Fruit fly (Drosophila melanogaster): ENCODE results near the gene Srlp.

Srlp gene

DNA sequence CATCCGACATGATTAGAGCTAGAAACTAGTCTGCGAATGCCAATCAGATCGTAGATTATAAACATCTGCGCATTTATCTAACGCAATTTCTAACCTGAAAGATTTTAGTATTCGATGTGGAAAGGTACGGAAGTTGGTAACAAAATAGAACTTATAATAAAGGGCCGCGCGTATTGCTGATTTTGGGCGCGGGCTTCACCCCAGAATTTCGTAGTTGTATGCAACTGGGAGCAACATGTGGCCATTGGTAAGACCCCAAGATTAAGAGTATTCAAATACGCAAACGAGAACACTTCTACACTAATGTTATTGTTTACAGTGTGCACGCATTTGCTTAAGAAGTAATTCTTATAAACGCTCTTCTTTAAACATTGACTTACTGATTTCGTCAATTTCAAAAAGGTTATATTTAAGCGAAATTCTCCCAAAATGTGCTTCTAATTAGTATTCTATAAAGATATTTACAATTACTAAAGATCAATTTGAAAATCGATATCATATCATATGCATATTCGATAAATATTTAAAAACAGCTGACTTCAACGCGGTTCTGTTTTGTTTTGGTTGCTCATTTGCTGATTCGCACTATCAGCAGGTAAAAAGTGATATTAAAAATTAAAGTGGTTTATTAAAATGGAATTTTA is 26.1 kb downstream of the Srlp start, which contains the start of the genes CG5961 and Polr3C (continued):
- peak; percentile 70 for TF ChIP-seq CG15514 (GFP tag; optimal IDR thresholded peaks at IDR 0.05)
- no peak for TF ChIP-seq CG12744 (GFP tag; optimal IDR thresholded peaks at IDR 0.05)
- no peak for TF ChIP-seq CG6854 (GFP tag; optimal IDR thresholded peaks at IDR 0.05)
- no peak for TF ChIP-seq zf30C (GFP tag; optimal IDR thresholded peaks at IDR 0.05)
- no peak for TF ChIP-seq CG15269 (tag; optimal IDR thresholded peaks at IDR 0.05)
- TF ChIP-seq CG7357 (GFP tag; IDR thresholded peaks at IDR 0.05) = no peak
- TF ChIP-seq sna (GFP tag; IDR thresholded peaks at IDR 0.05; ENCODE audit: partially characterized antibody) = no peak; the same call in 1 of the 2 replicates
- TF ChIP-seq ato (GFP tag; IDR thresholded peaks at IDR 0.05; ENCODE audit: partially characterized antibody) = no peak
- TF ChIP-seq tgo (GFP tag; IDR thresholded peaks at IDR 0.05) = no peak
- no peak for TF ChIP-seq CG12219 (GFP tag; optimal IDR thresholded peaks at IDR 0.05)
- no peak for TF ChIP-seq ranshi (GFP tag; IDR thresholded peaks at IDR 0.05)
- TF ChIP-seq twi (tag; optimal IDR thresholded peaks at IDR 0.05) = no peak
- no peak for TF ChIP-seq run (tag; optimal IDR thresholded peaks at IDR 0.05)
- no peak for TF ChIP-seq vnd (GFP tag; IDR thresholded peaks at IDR 0.05; ENCODE audit: partially characterized antibody)
- no peak for TF ChIP-seq CG10147 (GFP tag; optimal IDR thresholded peaks at IDR 0.05)
- no peak for TF ChIP-seq CG3065 (GFP tag; optimal IDR thresholded peaks at IDR 0.05)
- no peak for TF ChIP-seq Taf1 (GFP tag; IDR thresholded peaks at IDR 0.05)
- TF ChIP-seq Oli (tag; optimal IDR thresholded peaks at IDR 0.05) = no peak
- TF ChIP-seq CG17328 (GFP tag; IDR thresholded peaks at IDR 0.05) = no peak
- TF ChIP-seq Hand (GFP tag; optimal IDR thresholded peaks at IDR 0.05) = no peak
- TF ChIP-seq prd (optimal IDR thresholded peaks at IDR 0.05) = no peak
- no peak for TF ChIP-seq prd (GFP tag; IDR thresholded peaks at IDR 0.05)
- no peak for TF ChIP-seq MTF-1 (GFP tag; optimal IDR thresholded peaks at IDR 0.05; ENCODE audit: borderline replicate concordance)
- TF ChIP-seq CG17186 (GFP tag; optimal IDR thresholded peaks at IDR 0.05) = peak; percentile 26
- no peak for TF ChIP-seq CG4404 (GFP tag; IDR thresholded peaks at IDR 0.05)
- TF ChIP-seq CG9215 (GFP tag; IDR thresholded peaks at IDR 0.05) = no peak
- no peak for TF ChIP-seq pb (GFP tag; optimal IDR thresholded peaks at IDR 0.05)
- TF ChIP-seq CG8089 (GFP tag; optimal IDR thresholded peaks at IDR 0.05) = no peak
- no peak for TF ChIP-seq Sry-β (GFP tag; optimal IDR thresholded peaks at IDR 0.05)
- no peak for TF ChIP-seq CG31388 (GFP tag; optimal IDR thresholded peaks at IDR 0.05)
- no peak for TF ChIP-seq CG10462 (GFP tag; optimal IDR thresholded peaks at IDR 0.05)
- no peak for TF ChIP-seq jumu (GFP tag; optimal IDR thresholded peaks at IDR 0.05)
- no peak for TF ChIP-seq gem (tag; optimal IDR thresholded peaks at IDR 0.05)
- TF ChIP-seq CG7271 (tag; optimal IDR thresholded peaks at IDR 0.05) = no peak
- TF ChIP-seq row (GFP tag; IDR thresholded peaks at IDR 0.05) = no peak
- no peak for TF ChIP-seq CTCF (GFP tag; optimal IDR thresholded peaks at IDR 0.05)
- no peak for TF ChIP-seq CG13424 (tag; optimal IDR thresholded peaks at IDR 0.05)
- TF ChIP-seq CG8478 (optimal IDR thresholded peaks at IDR 0.05) = no peak
- TF ChIP-seq C15 (GFP tag; IDR thresholded peaks at IDR 0.05) = no peak
- no peak for TF ChIP-seq CG10979 (tag; optimal IDR thresholded peaks at IDR 0.05)
- TF ChIP-seq CG14710 (tag; optimal IDR thresholded peaks at IDR 0.05) = peak; percentile 56
- no peak for TF ChIP-seq CG43689 (GFP tag; IDR thresholded peaks at IDR 0.05)
- TF ChIP-seq emc (GFP tag; optimal IDR thresholded peaks at IDR 0.05) = no peak
- no peak for TF ChIP-seq Dip3 (GFP tag; optimal IDR thresholded peaks at IDR 0.05)
- no peak for TF ChIP-seq eyg (GFP tag; optimal IDR thresholded peaks at IDR 0.05)
- TF ChIP-seq tna (GFP tag; IDR thresholded peaks at IDR 0.05; ENCODE audit: partially characterized antibody) = no peak
- TF ChIP-seq cad (GFP tag; optimal IDR thresholded peaks at IDR 0.05) = no peak
- no peak for TF ChIP-seq CG30431 (GFP tag; optimal IDR thresholded peaks at IDR 0.05)
- no peak for TF ChIP-seq CG10366 (GFP tag; IDR thresholded peaks at IDR 0.05)
- TF ChIP-seq Lhr (GFP tag; optimal IDR thresholded peaks at IDR 0.05) = no peak
- TF ChIP-seq Fer2 (tag; optimal IDR thresholded peaks at IDR 0.05) = no peak
- no peak for TF ChIP-seq Hr51 (GFP tag; optimal IDR thresholded peaks at IDR 0.05)
